Fruit fly (Drosophila melanogaster) whole organism, embryonic: Measurements from ENCODE around the gene CG33098.

Source experiments
- Atf6 ChIP-seq: fragments of 200-800 bp; sonication (Bioruptor generic); IDR thresholded peaks from 2 replicates; pipeline ENCODE4 v1.3.6; 2022; ENCODE audit warnings: missing biosample characterization, missing genetic modification characterization
- BEAF-32 ChIP-seq: fragments of 200-800 bp; sonication (Bioruptor generic); optimal IDR thresholded peaks from 3 replicates; lab custom pipeline; 2017; ENCODE audit warnings: missing biosample characterization, missing genetic modification characterization, mild to moderate bottlenecking, moderate library complexity, missing genetic modification reagents
- CG10462 ChIP-seq: fragments of 200-800 bp; sonication (Bioruptor generic); optimal IDR thresholded peaks from 2 replicates; lab custom pipeline; 2016; ENCODE audit warnings: missing biosample characterization, missing genetic modification characterization
- CG12659 ChIP-seq: fragments of 200-800 bp; sonication (Bioruptor generic); optimal IDR thresholded peaks from 3 replicates; lab custom pipeline; 2017; ENCODE audit warnings: mild to moderate bottlenecking, missing biosample characterization, missing genetic modification reagents, missing genetic modification characterization
- CG14014 ChIP-seq: fragments of 200-800 bp; sonication (Bioruptor generic); IDR thresholded peaks from 2 replicates; pipeline ENCODE4 v1.3.6; 2022; ENCODE audit warnings: missing biosample characterization, missing genetic modification characterization
- CG14965 ChIP-seq: fragments of 200-800 bp; sonication (Bioruptor generic); optimal IDR thresholded peaks from 2 replicates; lab custom pipeline; 2016; ENCODE audit warnings: missing biosample characterization, missing genetic modification characterization, borderline replicate concordance
- CG15514 ChIP-seq: fragments of 200-800 bp; sonication (Bioruptor generic); optimal IDR thresholded peaks from 3 replicates; lab custom pipeline; 2017; ENCODE audit warnings: missing biosample characterization, missing genetic modification characterization, mild to moderate bottlenecking, moderate library complexity, missing genetic modification reagents
- CG1603 ChIP-seq: fragments of 200-800 bp; sonication (Bioruptor generic); optimal IDR thresholded peaks from 2 replicates; lab custom pipeline; 2019; ENCODE audit warnings: missing biosample characterization, mild to moderate bottlenecking, missing genetic modification characterization, moderate library complexity
- CG18619 ChIP-seq: fragments of 200-800 bp; sonication (Bioruptor generic); optimal IDR thresholded peaks from 3 replicates; lab custom pipeline; 2017; ENCODE audit warnings: missing biosample characterization, mild to moderate bottlenecking, missing genetic modification characterization
- CG2889 ChIP-seq: fragments of 200-800 bp; sonication (Bioruptor generic); IDR thresholded peaks from 3 replicates; pipeline ENCODE4 v1.3.6; 2022; ENCODE audit warnings: missing biosample characterization, missing genetic modification characterization
- CG30403 ChIP-seq: fragments of 200-800 bp; sonication (Bioruptor generic); optimal IDR thresholded peaks from 3 replicates; lab custom pipeline; 2016; ENCODE audit warnings: missing biosample characterization, missing genetic modification characterization
- CG31224 ChIP-seq: fragments of 200-800 bp; sonication (Bioruptor generic); IDR thresholded peaks from 2 replicates; pipeline ENCODE4 v1.3.6; 2022; ENCODE audit warnings: missing biosample characterization, missing genetic modification characterization
- CG31365 ChIP-seq: fragments of 200-800 bp; sonication (Bioruptor generic); optimal IDR thresholded peaks from 2 replicates; lab custom pipeline; 2018; ENCODE audit warnings: missing biosample characterization, mild to moderate bottlenecking, missing genetic modification characterization
- CG31388 ChIP-seq: fragments of 200-800 bp; sonication (Bioruptor generic); optimal IDR thresholded peaks from 2 replicates; lab custom pipeline; 2016; ENCODE audit warnings: missing biosample characterization, missing genetic modification characterization
- CG34422 ChIP-seq: fragments of 200-800 bp; sonication (Bioruptor generic); IDR thresholded peaks from 3 replicates; pipeline ENCODE4 v1.3.6; 2022; ENCODE audit warnings: missing biosample characterization, missing genetic modification characterization
- CG4617 ChIP-seq: fragments of 200-800 bp; sonication (Bioruptor generic); optimal IDR thresholded peaks from 3 replicates; lab custom pipeline; 2016; ENCODE audit warnings: missing biosample characterization, missing genetic modification characterization, borderline replicate concordance
- CG6813 ChIP-seq: fragments of 200-800 bp; sonication (Bioruptor generic); optimal IDR thresholded peaks from 2 replicates; lab custom pipeline; 2017; ENCODE audit warnings: missing biosample characterization, missing genetic modification characterization, mild to moderate bottlenecking, moderate library complexity, missing genetic modification reagents
- CG6854 ChIP-seq: fragments of 200-800 bp; sonication (Bioruptor generic); optimal IDR thresholded peaks from 3 replicates; lab custom pipeline; 2017; ENCODE audit warnings: missing biosample characterization, mild to moderate bottlenecking, missing genetic modification characterization
- CG7786 ChIP-seq: fragments of 200-800 bp; sonication (Bioruptor generic); optimal IDR thresholded peaks from 2 replicates; lab custom pipeline; 2016; ENCODE audit warnings: missing biosample characterization, missing genetic modification characterization
- CG7839 ChIP-seq: fragments of 200-800 bp; sonication (Bioruptor generic); optimal IDR thresholded peaks from 3 replicates; lab custom pipeline; 2018; ENCODE audit warnings: missing biosample characterization, mild to moderate bottlenecking, missing genetic modification characterization, moderate library complexity
- CG7963 ChIP-seq: fragments of 200-800 bp; sonication (Bioruptor generic); IDR thresholded peaks from 3 replicates; pipeline ENCODE4 v1.3.6; 2022; ENCODE audit warnings: missing biosample characterization, missing genetic modification characterization; ENCODE audit not compliant: partially characterized antibody
- D ChIP-seq, 2 experiments: fragments of 200-800 bp in 1 of 2; fragments of >200 bp in 1 of 2; sonication (Bioruptor generic) in 1 of 2; optimal IDR thresholded peaks; 2 replicates in 1 of 2; 3 replicates in 1 of 2; lab custom pipeline; 2017; ENCODE audit warnings: mild to moderate bottlenecking in 1 of 2, missing biosample characterization in 1 of 2, missing genetic modification characterization in 1 of 2, missing genetic modification reagents in 1 of 2
- Ets97D ChIP-seq: fragments of 200-800 bp; sonication (Bioruptor generic); optimal IDR thresholded peaks from 3 replicates; lab custom pipeline; 2016; ENCODE audit warnings: missing biosample characterization, missing genetic modification characterization
- HHEX ChIP-seq: fragments of 200-800 bp; sonication (Bioruptor generic); optimal IDR thresholded peaks from 3 replicates; lab custom pipeline; 2017; ENCODE audit warnings: missing biosample characterization, mild to moderate bottlenecking, missing genetic modification characterization, missing genetic modification reagents
- Hr78 ChIP-seq, 2 experiments: fragments of 200-800 bp in 1 of 2; fragments of >200 bp in 1 of 2; sonication (Bioruptor generic) in 1 of 2; optimal IDR thresholded peaks; 2 replicates each; lab custom pipeline; 2017 to 2019; ENCODE audit warnings: missing biosample characterization in 2 of 2, missing genetic modification characterization in 2 of 2, mild to moderate bottlenecking in 1 of 2, moderate library complexity in 1 of 2
- MBD-R2 ChIP-seq: fragments of 200-800 bp; sonication (Bioruptor generic); IDR thresholded peaks from 2 replicates; pipeline ENCODE4 v1.3.6; 2022; ENCODE audit warnings: missing biosample characterization, missing genetic modification characterization
- Myb ChIP-seq: fragments of 200-800 bp; sonication (Bioruptor generic); optimal IDR thresholded peaks from 2 replicates; lab custom pipeline; 2016; ENCODE audit warnings: missing biosample characterization, missing genetic modification characterization
- NC2α ChIP-seq: fragments of 200-800 bp; sonication (Bioruptor generic); optimal IDR thresholded peaks from 2 replicates; lab custom pipeline; 2016; ENCODE audit warnings: missing biosample characterization, missing genetic modification characterization
- Opbp ChIP-seq: fragments of 200-800 bp; sonication (Bioruptor generic); IDR thresholded peaks from 3 replicates; pipeline ENCODE4 v1.3.6; 2022; ENCODE audit warnings: missing biosample characterization, missing genetic modification characterization; ENCODE audit not compliant: partially characterized antibody
- Optix ChIP-seq: fragments of 200-800 bp; sonication (Bioruptor generic); IDR thresholded peaks from 3 replicates; pipeline ENCODE4 v1.3.6; 2022; ENCODE audit warnings: missing biosample characterization, missing genetic modification characterization
- Sin3A ChIP-seq: fragments of >200 bp; optimal IDR thresholded peaks from 2 replicates; lab custom pipeline; 2018
- Six4 ChIP-seq: fragments of 200-800 bp; sonication (Bioruptor generic); optimal IDR thresholded peaks from 2 replicates; lab custom pipeline; 2016; ENCODE audit warnings: missing biosample characterization, missing genetic modification characterization
- bbx ChIP-seq: fragments of 200-800 bp; sonication (Bioruptor generic); IDR thresholded peaks from 2 replicates; pipeline ENCODE4 v1.3.6; 2022; ENCODE audit warnings: missing biosample characterization, missing genetic modification characterization; ENCODE audit not compliant: partially characterized antibody
- btn ChIP-seq: fragments of 200-800 bp; sonication (Bioruptor generic); optimal IDR thresholded peaks from 2 replicates; lab custom pipeline; 2016; ENCODE audit warnings: missing biosample characterization, missing genetic modification characterization
- cg ChIP-seq: fragments of 200-800 bp; sonication (Bioruptor generic); optimal IDR thresholded peaks from 3 replicates; lab custom pipeline; 2019; ENCODE audit warnings: missing biosample characterization, mild to moderate bottlenecking, missing genetic modification characterization, moderate library complexity
- da ChIP-seq: fragments of 200-800 bp; sonication (Bioruptor generic); optimal IDR thresholded peaks from 2 replicates; lab custom pipeline; 2016; ENCODE audit warnings: missing biosample characterization, missing genetic modification characterization
- dan ChIP-seq: fragments of 200-800 bp; sonication (Bioruptor generic); IDR thresholded peaks from 2 replicates; pipeline ENCODE4 v1.3.6; 2022; ENCODE audit warnings: missing biosample characterization, missing genetic modification characterization
- dmrt11E ChIP-seq: fragments of 200-800 bp; sonication (Bioruptor generic); optimal IDR thresholded peaks from 3 replicates; lab custom pipeline; 2018; ENCODE audit warnings: missing biosample characterization, mild to moderate bottlenecking, missing genetic modification characterization, moderate library complexity
- fru ChIP-seq: fragments of >200 bp; optimal IDR thresholded peaks from 2 replicates; lab custom pipeline; 2017
- hbn ChIP-seq: fragments of 200-800 bp; sonication (Bioruptor generic); IDR thresholded peaks from 2 replicates; pipeline ENCODE4 v1.3.6; 2022; ENCODE audit warnings: missing biosample characterization, missing genetic modification characterization; ENCODE audit not compliant: partially characterized antibody
- insv ChIP-seq, 2 experiments: fragments of 200-800 bp; sonication (Bioruptor generic); optimal IDR thresholded peaks; 3 replicates each; lab custom pipeline; 2016 to 2018; ENCODE audit warnings: missing biosample characterization in 2 of 2, missing genetic modification characterization in 2 of 2
- ken ChIP-seq: fragments of 200-800 bp; sonication (Bioruptor generic); IDR thresholded peaks from 3 replicates; pipeline ENCODE4 v1.3.6; 2022; ENCODE audit warnings: missing biosample characterization, missing genetic modification characterization
- pzg ChIP-seq: fragments of 200-800 bp; sonication (Bioruptor generic); optimal IDR thresholded peaks from 3 replicates; lab custom pipeline; 2018; ENCODE audit warnings: missing biosample characterization, mild to moderate bottlenecking, missing genetic modification characterization, moderate library complexity
- row ChIP-seq: fragments of 200-800 bp; sonication (Bioruptor generic); IDR thresholded peaks from 3 replicates; pipeline ENCODE4 v1.3.6; 2022; ENCODE audit warnings: missing biosample characterization, missing genetic modification characterization
- so ChIP-seq: fragments of 200-800 bp; sonication (Bioruptor generic); IDR thresholded peaks from 3 replicates; pipeline ENCODE4 v1.3.6; 2022; ENCODE audit warnings: missing biosample characterization, missing genetic modification characterization
- tin ChIP-seq: fragments of 200-800 bp; sonication (Bioruptor generic); optimal IDR thresholded peaks from 3 replicates; lab custom pipeline; 2016; ENCODE audit warnings: missing biosample characterization, missing genetic modification characterization
- tll ChIP-seq, 2 experiments: fragments of 200-800 bp in 1 of 2; fragments of >200 bp in 1 of 2; sonication (Bioruptor generic) in 1 of 2; optimal IDR thresholded peaks; 2 replicates each; lab custom pipeline; 2017 to 2019; ENCODE audit warnings: missing biosample characterization in 2 of 2, missing genetic modification characterization in 2 of 2, mild to moderate bottlenecking in 1 of 2, moderate library complexity in 1 of 2
- trem ChIP-seq: fragments of 200-800 bp; optimal IDR thresholded peaks from 3 replicates; lab custom pipeline; 2019; ENCODE audit warnings: missing biosample characterization, mild to moderate bottlenecking, missing genetic modification characterization, moderate library complexity
- tup ChIP-seq: fragments of 200-800 bp; sonication (Bioruptor generic); optimal IDR thresholded peaks from 2 replicates; lab custom pipeline; 2016; ENCODE audit warnings: missing biosample characterization, mild to moderate bottlenecking, missing genetic modification characterization, moderate library complexity
- wdn ChIP-seq: fragments of 200-800 bp; sonication (Bioruptor generic); IDR thresholded peaks from 2 replicates; pipeline ENCODE4 v1.3.6; 2022; ENCODE audit warnings: missing biosample characterization, missing genetic modification characterization

The CG33098 gene

DNA sequence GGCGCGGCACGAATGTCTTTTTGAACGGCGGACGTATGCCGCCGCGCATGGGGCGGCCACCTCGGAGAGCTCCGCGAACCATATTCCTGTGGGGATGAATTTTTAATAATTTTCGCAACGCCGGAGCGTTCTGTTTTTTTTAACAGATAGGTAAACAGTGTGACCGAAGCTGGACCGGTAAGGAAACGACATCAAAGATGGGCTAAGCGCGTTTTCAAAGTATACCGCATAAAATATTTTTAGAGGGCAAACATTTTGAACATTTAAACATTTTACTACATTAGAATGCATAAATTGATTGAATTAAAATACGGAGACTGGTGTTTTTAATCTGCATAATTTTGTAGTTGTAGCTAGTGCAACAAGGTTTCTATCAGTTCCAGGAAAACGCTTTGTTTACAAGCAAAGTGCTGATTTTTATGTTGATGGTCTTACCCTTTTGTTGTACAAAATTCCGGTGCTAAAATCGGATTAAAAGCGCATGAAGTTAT, 42.2 kb downstream of the CG33098 start, which contains the start of the genes CG5641 and CG5245 (continued):
- no peak for TF ChIP-seq ken (GFP tag; lab: Robert Waterston, UW)
- peak in 1 of 2 experiments; percentile 0 for TF ChIP-seq insv (GFP tag; optimal IDR thresholded peaks at IDR 0.05; lab: Kevin White, UChicago)
- peak; percentile 40; the same call in 2 of the 3 replicates for TF ChIP-seq row
- TF ChIP-seq Atf6 (GFP tag; lab: Robert Waterston, UW), result no peak
- TF ChIP-seq MBD-R2 (GFP tag; lab: Robert Waterston, UW), result peak; percentile 70
- peak; percentile 34 for TF ChIP-seq Sin3A (lab: Kevin White, UChicago)
- TF ChIP-seq CG7963, result no peak
- TF ChIP-seq CG12659 (GFP tag; lab: Kevin White, UChicago), result peak; percentile 22
- no peak for TF ChIP-seq cg (GFP tag; lab: Kevin White, UChicago)
- peak; percentile 11 for TF ChIP-seq CG1603
- no peak for TF ChIP-seq HHEX (GFP tag; lab: Kevin White, UChicago)
- TF ChIP-seq tll (GFP tag; optimal IDR thresholded peaks at IDR 0.05; lab: Kevin White, UChicago), result no peak
- peak; percentile 23 for TF ChIP-seq Ets97D
- peak; percentile 31; the same call in 1 of the 3 replicates for TF ChIP-seq CG34422
- TF ChIP-seq dan (GFP tag; lab: Robert Waterston, UW), result no peak
- no peak for TF ChIP-seq CG7839
- no peak for TF ChIP-seq CG6854
- no peak for TF ChIP-seq CG31224
- TF ChIP-seq tup (GFP tag; lab: Kevin White, UChicago), result no peak
- TF ChIP-seq dmrt11E (tag; lab: Kevin White, UChicago), result no peak
- TF ChIP-seq Optix (GFP tag; lab: Robert Waterston, UW), result no peak
- peak; percentile 57 for TF ChIP-seq CG15514
- TF ChIP-seq D (optimal IDR thresholded peaks at IDR 0.05; lab: Kevin White, UChicago), result no peak
- TF ChIP-seq D (GFP tag; optimal IDR thresholded peaks at IDR 0.05; lab: Kevin White, UChicago), result no peak
- TF ChIP-seq CG31388 (GFP tag; lab: Kevin White, UChicago), result no peak
- no peak for TF ChIP-seq CG14965
- TF ChIP-seq btn, result no peak
- peak; percentile 31 for TF ChIP-seq Myb (GFP tag; lab: Kevin White, UChicago)
- no peak for TF ChIP-seq wdn
- TF ChIP-seq CG2889 (GFP tag; lab: Robert Waterston, UW), result no peak
- TF ChIP-seq trem (tag; lab: Kevin White, UChicago), result peak; percentile 51
- TF ChIP-seq bbx, result no peak
- TF ChIP-seq BEAF-32 (GFP tag; lab: Kevin White, UChicago), result peak; percentile 30
- no peak for TF ChIP-seq Six4 (GFP tag; lab: Kevin White, UChicago)
- no peak for TF ChIP-seq Hr78 (GFP tag; optimal IDR thresholded peaks at IDR 0.05; lab: Kevin White, UChicago)
- TF ChIP-seq pzg (GFP tag; lab: Kevin White, UChicago), result peak; percentile 51
- TF ChIP-seq CG6813 (GFP tag; lab: Kevin White, UChicago), result no peak
- TF ChIP-seq CG4617 (GFP tag; lab: Kevin White, UChicago), result peak; percentile 51
- no peak for TF ChIP-seq CG31365
- TF ChIP-seq so (GFP tag; lab: Robert Waterston, UW), result no peak
- no peak for TF ChIP-seq CG10462 (GFP tag; lab: Kevin White, UChicago)
- TF ChIP-seq CG14014 (GFP tag; lab: Robert Waterston, UW), result no peak
- TF ChIP-seq hbn, result no peak
- TF ChIP-seq tin (GFP tag; lab: Kevin White, UChicago), result no peak
- TF ChIP-seq CG7786 (GFP tag; lab: Kevin White, UChicago), result no peak
- no peak for TF ChIP-seq CG18619 (GFP tag; lab: Kevin White, UChicago)
- TF ChIP-seq Opbp (GFP tag; lab: Robert Waterston, UW), result 0 out of 3 replicates have a peak, but pooled peaks have one; percentile 12
- TF ChIP-seq fru (lab: Kevin White, UChicago), result no peak
- no peak for TF ChIP-seq da (GFP tag; lab: Kevin White, UChicago)
- TF ChIP-seq CG30403 (GFP tag; lab: Kevin White, UChicago), result no peak
- TF ChIP-seq NC2α (GFP tag; lab: Kevin White, UChicago), result no peak
